Worm (Caenorhabditis elegans) whole organism, early embryonic: ENCODE data around the gene Y53C12A.8.

Experiments used
- aly-1 ChIP-seq: sonication (generic microtip); optimal IDR thresholded peaks from 2 replicates; lab custom pipeline; 2016; ENCODE audit warnings: missing genetic modification characterization, missing compliant biosample characterization
- ama-1 ChIP-seq: fragments of 150-350 bp; optimal IDR thresholded peaks from 2 replicates; lab custom pipeline; 2014
- ceh-36 ChIP-seq: sonication (generic microtip); optimal IDR thresholded peaks from 2 replicates; lab custom pipeline; 2016; ENCODE audit warnings: missing genetic modification characterization, inconsistent platforms, missing compliant biosample characterization
- flt-1 ChIP-seq: fragments of 200-800 bp; sonication (Bioruptor generic); IDR thresholded peaks from 2 replicates; pipeline ENCODE4 v1.3.6; 2022; ENCODE audit warnings: missing genetic modification characterization, missing compliant biosample characterization
- hmbx-1 ChIP-seq: sonication (generic microtip); optimal IDR thresholded peaks from 2 replicates; lab custom pipeline; 2016; ENCODE audit warnings: mild to moderate bottlenecking, missing genetic modification characterization, missing compliant biosample characterization
- hmg-4 ChIP-seq: fragments of 200-800 bp; sonication (Bioruptor generic); optimal IDR thresholded peaks from 2 replicates; lab custom pipeline; 2018; ENCODE audit warnings: mild to moderate bottlenecking, missing genetic modification characterization, missing compliant biosample characterization
- hnd-1 ChIP-seq: sonication (generic microtip); optimal IDR thresholded peaks from 2 replicates; lab custom pipeline; 2016; ENCODE audit warnings: missing genetic modification characterization, missing compliant biosample characterization
- tbx-37 ChIP-seq: fragments of 200-800 bp; sonication (Bioruptor generic); conservative IDR thresholded peaks from 2 replicates; pipeline ENCODE4 v1.3.6; 2022; ENCODE audit warnings: missing genetic modification reagents, missing genetic modification characterization, missing compliant biosample characterization

ce11 chrII:9716417-9717039 lies 16.3 kb upstream of the Y53C12A.8 start, which contains the start of gene wee-1.3:
- TF ChIP-seq ama-1 (lab: Kevin White, UChicago) (no peak), hmg-4 (GFP tag; lab: Kevin White, UChicago) (peak; percentile 40), hnd-1 (tag; lab: Kevin White, UChicago) (no peak), ceh-36 (tag; lab: Kevin White, UChicago) (no peak), flt-1 (GFP tag; lab: Robert Waterston, UW) (no peak), tbx-37 (GFP tag; lab: Robert Waterston, UW) (peak; percentile 7; the same call in 1 of the 2 replicates), hmbx-1 (no peak), aly-1 (no peak)
